Worm (Caenorhabditis elegans): ENCODE measurements around the gene acr-16.
A peak's percentile ranks its signal among the peaks of the same experiment; 100 is the strongest.

Gene acr-16

DNA sequence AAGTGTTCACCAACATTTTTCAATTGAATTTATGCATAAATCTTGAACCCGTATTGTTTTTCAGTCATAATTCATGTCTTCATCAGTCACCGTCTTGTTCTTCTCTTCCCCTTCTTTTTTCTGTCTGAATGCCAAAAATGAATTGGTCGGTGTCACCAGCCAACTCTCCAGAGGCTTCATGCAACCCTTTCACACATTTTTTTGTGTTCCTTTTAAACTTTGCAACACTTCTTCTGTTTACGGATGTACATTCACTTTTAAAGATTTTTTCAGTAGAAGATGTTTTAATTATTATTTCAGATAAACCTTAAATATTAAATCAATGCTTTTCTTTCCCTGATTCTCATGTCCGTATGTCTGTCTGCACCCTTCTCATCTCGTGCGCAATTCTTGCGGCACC lies at the start of gene acr-16:
Gene acr-16, plus strand, starts transcription at position 301 of the 400 bp plus-strand sequence.
- TF ChIP-seq C34B4.2 (tag; optimal IDR thresholded peaks at IDR 0.05) (no peak), C16A3.4 (tag; optimal IDR thresholded peaks at IDR 0.05) (no peak), nhr-12 (tag; optimal IDR thresholded peaks at IDR 0.05) (no peak), ceh-88 (GFP tag; IDR thresholded peaks at IDR 0.05) (no peak), grh-1 (GFP tag; IDR thresholded peaks at IDR 0.05) (no peak), zag-1 (tag; optimal IDR thresholded peaks at IDR 0.05) (no peak), ceh-8 (GFP tag; optimal IDR thresholded peaks at IDR 0.05) (no peak), nhr-77 (tag; optimal IDR thresholded peaks at IDR 0.05) (no peak), vab-15 (tag; optimal IDR thresholded peaks at IDR 0.05) (no peak), egl-13 (tag; optimal IDR thresholded peaks at IDR 0.05) (no peak)

DNA sequence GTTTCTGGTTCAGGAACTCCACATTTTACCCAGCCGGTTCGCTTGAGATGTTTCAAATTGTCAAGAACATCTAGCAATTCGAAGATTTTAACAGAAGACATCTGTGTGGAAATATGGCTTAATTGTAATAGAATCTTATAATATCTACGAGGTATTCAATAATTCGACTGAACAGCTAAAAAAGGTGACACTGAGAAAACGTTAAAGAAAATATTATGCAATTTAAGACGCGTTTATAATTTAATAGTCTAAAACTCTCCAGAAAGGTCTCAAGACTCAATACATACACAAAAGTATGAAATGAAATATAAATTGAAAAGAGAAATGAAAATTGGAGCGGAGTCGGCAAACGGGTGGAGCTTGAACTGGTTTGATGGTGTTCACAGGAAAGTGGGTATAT lies 47.7 kb upstream of the acr-16 start, which contains the start of gene F45F2.9:
Gene F45F2.9, minus strand, starts transcription at position 101 of the 400 bp plus-strand sequence.
- TF ChIP-seq snu-23 (GFP tag; optimal IDR thresholded peaks at IDR 0.05) (no peak), xbp-1 (tag; optimal IDR thresholded peaks at IDR 0.05) (no peak), aha-1 (tag; optimal IDR thresholded peaks at IDR 0.05) (no peak), ceh-63 (GFP tag; optimal IDR thresholded peaks at IDR 0.05) (no peak), tlp-1 (tag; optimal IDR thresholded peaks at IDR 0.05) (no peak), mef-2 (tag; optimal IDR thresholded peaks at IDR 0.05) (no peak), elt-3 (tag; optimal IDR thresholded peaks at IDR 0.05) (no peak), lin-14 (GFP tag; optimal IDR thresholded peaks at IDR 0.05) (no peak)

DNA sequence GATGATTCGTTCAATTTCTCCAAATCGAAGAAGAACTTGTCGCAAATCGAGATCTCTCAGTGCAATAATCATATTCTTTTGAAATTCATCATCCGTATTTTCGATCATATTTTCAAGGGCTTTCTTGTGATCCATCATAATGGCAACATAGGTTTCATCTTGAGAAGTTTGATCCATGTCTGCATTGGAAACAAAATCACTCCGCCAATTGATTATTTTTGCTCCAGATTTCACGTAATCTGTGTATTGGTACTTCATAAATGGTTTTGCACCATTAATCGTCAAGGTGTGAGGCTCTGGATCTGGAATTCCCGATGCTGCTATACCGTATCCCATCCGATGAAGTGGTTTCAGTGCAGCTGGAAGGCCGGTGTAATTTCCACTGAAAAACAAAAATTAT lies 44.6 kb upstream of the acr-16 start:
- TF ChIP-seq ces-1 (GFP tag; optimal IDR thresholded peaks at IDR 0.05) (no peak), lsy-2 (tag; optimal IDR thresholded peaks at IDR 0.05) (no peak), elt-3 (tag; optimal IDR thresholded peaks at IDR 0.05) (no peak), alr-1 (tag; optimal IDR thresholded peaks at IDR 0.05; ENCODE audit: borderline replicate concordance) (no peak), ets-5 (GFP tag; IDR thresholded peaks at IDR 0.05) (no peak)

DNA sequence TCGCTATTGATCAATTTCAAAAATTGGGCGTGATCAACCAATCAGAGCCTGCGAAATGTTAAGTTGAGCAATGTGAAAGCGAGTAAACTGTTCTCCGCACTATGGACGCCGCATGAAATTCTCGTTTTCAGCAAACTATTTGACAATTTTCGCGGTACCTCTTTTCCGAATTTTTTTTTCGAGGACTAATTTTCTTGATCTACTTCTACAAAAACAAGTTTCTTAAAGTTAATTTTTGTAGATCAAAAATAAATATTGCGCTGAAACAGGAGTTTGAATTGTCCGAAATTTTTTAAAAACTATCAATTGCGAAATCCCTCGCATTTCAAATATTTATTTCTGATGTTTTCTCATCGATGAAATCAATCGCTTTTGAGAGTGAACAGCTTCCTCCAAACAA lies 43.3 kb upstream of the acr-16 start:
- TF ChIP-seq unc-98 (GFP tag; IDR thresholded peaks at IDR 0.05): no peak
- no peak for TF ChIP-seq efl-1 (optimal IDR thresholded peaks at IDR 0.05)
- TF ChIP-seq efl-1 (GFP tag; optimal IDR thresholded peaks at IDR 0.05 in 1 of 2): peak in 1 of 2 experiments; percentile 14

DNA sequence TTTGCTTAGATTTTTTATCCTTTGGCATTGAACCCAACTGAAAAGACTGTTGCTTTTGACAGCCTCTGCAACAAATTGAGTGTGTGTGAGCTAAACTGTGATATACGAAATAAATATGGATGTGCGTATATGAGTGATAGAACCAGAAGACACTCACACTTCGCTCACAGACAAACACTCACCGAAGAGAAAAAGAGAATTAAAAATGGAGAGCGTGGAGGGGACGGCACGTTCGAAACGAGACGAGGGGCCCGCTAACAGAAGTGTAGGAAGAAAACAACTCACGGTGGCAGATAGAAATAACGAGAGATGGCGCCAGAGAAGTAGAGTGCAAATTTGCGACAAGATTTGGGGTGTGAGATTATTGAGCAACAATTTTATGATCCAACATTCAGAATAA lies 42.7 kb upstream of the acr-16 start:
- TF ChIP-seq skn-1 (tag; optimal IDR thresholded peaks at IDR 0.05) (peak; percentile 35), zip-4 (GFP tag; optimal IDR thresholded peaks at IDR 0.05) (no peak), fkh-4 (tag; optimal IDR thresholded peaks at IDR 0.05; ENCODE audit: borderline replicate concordance) (no peak), lin-15B (tag; optimal IDR thresholded peaks at IDR 0.05) (no peak), efl-1 (optimal IDR thresholded peaks at IDR 0.05) (peak; percentile 26 to 34), efl-1 (GFP tag; optimal IDR thresholded peaks at IDR 0.05 in 1 of 2) (no peak), ceh-63 (GFP tag; optimal IDR thresholded peaks at IDR 0.05) (no peak), mdl-1 (tag; optimal IDR thresholded peaks at IDR 0.05) (peak in 1 of 2 experiments; percentile 36), nhr-47 (tag; optimal IDR thresholded peaks at IDR 0.05) (no peak), nhr-20 (tag; optimal IDR thresholded peaks at IDR 0.05) (peak; percentile 4), lsy-2 (tag; optimal IDR thresholded peaks at IDR 0.05) (peak in 1 of 2 experiments; percentile 50), swsn-7 (tag; optimal IDR thresholded peaks at IDR 0.05) (peak; percentile 22), dpl-1 (GFP tag; optimal IDR thresholded peaks at IDR 0.05) (peak in 1 of 3 experiments; percentile 30), sup-37 (GFP tag; optimal IDR thresholded peaks at IDR 0.05) (no peak), ztf-4 (tag; optimal IDR thresholded peaks at IDR 0.05) (no peak), efl-3 (GFP tag; optimal IDR thresholded peaks at IDR 0.05) (no peak), ceh-90 (tag; optimal IDR thresholded peaks at IDR 0.05) (no peak), mef-2 (tag; optimal IDR thresholded peaks at IDR 0.05) (no peak), ztf-11 (tag; optimal IDR thresholded peaks at IDR 0.05) (no peak), dsc-1 (tag; optimal IDR thresholded peaks at IDR 0.05) (peak; percentile 3), pqm-1 (tag; optimal IDR thresholded peaks at IDR 0.05) (no peak), tlp-1 (tag; optimal IDR thresholded peaks at IDR 0.05) (no peak), lin-35 (GFP tag; optimal IDR thresholded peaks at IDR 0.05) (peak in 1 of 2 experiments; percentile 44), unc-86 (tag; optimal IDR thresholded peaks at IDR 0.05) (no peak), rnt-1 (tag; optimal IDR thresholded peaks at IDR 0.05) (peak; percentile 46), mab-9 (GFP tag; IDR thresholded peaks at IDR 0.05) (no peak), ces-1 (GFP tag; optimal IDR thresholded peaks at IDR 0.05) (no peak), ama-1 (optimal IDR thresholded peaks at IDR 0.05) (no peak), snu-23 (GFP tag; optimal IDR thresholded peaks at IDR 0.05) (peak; percentile 35)
